Fruit fly (Drosophila melanogaster) whole organism, prepupa: ENCODE measurements around the gene Hsp27.
A peak's percentile ranks its signal among the peaks of the same experiment; 100 is the strongest.

Experiments
- Blimp-1 ChIP-seq: fragments of 200-800 bp; sonication (Bioruptor generic); optimal IDR thresholded peaks from 3 replicates; lab custom pipeline; 2017; ENCODE audit warnings: missing biosample characterization, missing genetic modification characterization, mild to moderate bottlenecking, moderate library complexity, missing genetic modification reagents
- CG10631 ChIP-seq: fragments of 200-800 bp; sonication (Bioruptor generic); optimal IDR thresholded peaks from 2 replicates; lab custom pipeline; 2016; ENCODE audit warnings: missing biosample characterization, missing genetic modification characterization
- CG11294 ChIP-seq: fragments of 200-800 bp; sonication (Bioruptor generic); IDR thresholded peaks from 2 replicates; pipeline ENCODE4 v1.3.6; 2022; ENCODE audit warnings: missing biosample characterization, missing genetic modification characterization
- CG11762 ChIP-seq: fragments of 200-800 bp; sonication (Bioruptor generic); optimal IDR thresholded peaks from 3 replicates; lab custom pipeline; 2016; ENCODE audit warnings: missing biosample characterization, missing genetic modification characterization; ENCODE audit not compliant: insufficient read depth
- CG15336 ChIP-seq: fragments of 200-800 bp; sonication (Bioruptor generic); IDR thresholded peaks from 2 replicates; pipeline ENCODE4 v1.3.6; 2022; ENCODE audit warnings: missing biosample characterization, missing genetic modification characterization
- CG1621 ChIP-seq: fragments of 200-800 bp; sonication (Bioruptor generic); optimal IDR thresholded peaks from 3 replicates; lab custom pipeline; 2018; ENCODE audit warnings: missing biosample characterization, mild to moderate bottlenecking, missing genetic modification characterization
- CG16779 ChIP-seq: fragments of 200-800 bp; sonication (Bioruptor generic); optimal IDR thresholded peaks from 3 replicates; lab custom pipeline; 2017; ENCODE audit warnings: missing biosample characterization, mild to moderate bottlenecking, missing genetic modification characterization
- CG3032 ChIP-seq: fragments of 200-800 bp; optimal IDR thresholded peaks from 2 replicates; lab custom pipeline; 2019; ENCODE audit warnings: missing biosample characterization, mild to moderate bottlenecking, missing genetic modification characterization, moderate library complexity
- CG31627 ChIP-seq: fragments of 200-800 bp; sonication (Bioruptor generic); optimal IDR thresholded peaks from 3 replicates; lab custom pipeline; 2016; ENCODE audit warnings: missing biosample characterization, missing genetic modification characterization
- CG32006 ChIP-seq: fragments of 200-800 bp; sonication (Bioruptor generic); optimal IDR thresholded peaks from 3 replicates; lab custom pipeline; 2017; ENCODE audit warnings: missing biosample characterization, mild to moderate bottlenecking, missing genetic modification characterization
- CG34406 ChIP-seq: fragments of 200-800 bp; sonication (Bioruptor generic); optimal IDR thresholded peaks from 3 replicates; lab custom pipeline; 2016; ENCODE audit warnings: missing biosample characterization, missing genetic modification characterization
- CG3919 ChIP-seq: fragments of 200-800 bp; sonication (Bioruptor generic); optimal IDR thresholded peaks from 3 replicates; lab custom pipeline; 2016; ENCODE audit warnings: missing biosample characterization, missing genetic modification characterization
- CG4318 ChIP-seq: fragments of 200-800 bp; sonication (Bioruptor generic); optimal IDR thresholded peaks from 3 replicates; lab custom pipeline; 2017; ENCODE audit warnings: missing biosample characterization, mild to moderate bottlenecking, missing genetic modification characterization
- CG6163 ChIP-seq: fragments of 200-800 bp; sonication (Bioruptor generic); IDR thresholded peaks from 3 replicates; pipeline ENCODE4 v1.3.6; 2022; ENCODE audit warnings: missing biosample characterization, missing genetic modification characterization
- CG6276 ChIP-seq: fragments of 200-800 bp; sonication (Bioruptor generic); optimal IDR thresholded peaks from 2 replicates; lab custom pipeline; 2017; ENCODE audit warnings: missing biosample characterization, mild to moderate bottlenecking, missing genetic modification characterization
- CG6792 ChIP-seq: fragments of 200-800 bp; sonication (Bioruptor generic); optimal IDR thresholded peaks from 3 replicates; lab custom pipeline; 2016; ENCODE audit warnings: missing biosample characterization, missing genetic modification characterization
- CG6854 ChIP-seq: fragments of 200-800 bp; sonication (Bioruptor generic); optimal IDR thresholded peaks from 2 replicates; lab custom pipeline; 2017; ENCODE audit warnings: missing biosample characterization, mild to moderate bottlenecking, missing genetic modification characterization
- CG7368 ChIP-seq: fragments of 200-800 bp; sonication (Bioruptor generic); optimal IDR thresholded peaks from 3 replicates; lab custom pipeline; 2016; ENCODE audit warnings: missing biosample characterization, missing genetic modification characterization
- CG8119 ChIP-seq: fragments of 200-800 bp; sonication (Bioruptor generic); IDR thresholded peaks from 3 replicates; pipeline ENCODE4 v1.3.6; 2022; ENCODE audit warnings: missing biosample characterization, missing genetic modification characterization
- CG8632 ChIP-seq: fragments of 200-800 bp; sonication (Bioruptor generic); optimal IDR thresholded peaks from 3 replicates; lab custom pipeline; 2016; ENCODE audit warnings: missing biosample characterization, missing genetic modification characterization
- CG9139 ChIP-seq: fragments of 200-800 bp; sonication (Bioruptor generic); optimal IDR thresholded peaks from 3 replicates; lab custom pipeline; 2017; ENCODE audit warnings: missing biosample characterization, mild to moderate bottlenecking, missing genetic modification characterization
- Eip75B ChIP-seq: fragments of 200-800 bp; sonication (Bioruptor generic); optimal IDR thresholded peaks from 3 replicates; lab custom pipeline; 2016; ENCODE audit warnings: missing biosample characterization, missing genetic modification characterization
- Eip78C ChIP-seq: fragments of 200-800 bp; sonication (Bioruptor generic); peaks from one replicate; lab custom pipeline; 2016; ENCODE audit warnings: missing biosample characterization, missing genetic modification characterization
- Eip93F ChIP-seq: fragments of 200-800 bp; sonication (Bioruptor generic); optimal IDR thresholded peaks from 2 replicates; lab custom pipeline; 2016; ENCODE audit warnings: missing biosample characterization, mild to moderate bottlenecking, missing genetic modification characterization
- Ets21C ChIP-seq: fragments of 200-800 bp; sonication (Bioruptor generic); optimal IDR thresholded peaks from 3 replicates; lab custom pipeline; 2016; ENCODE audit warnings: missing biosample characterization, missing genetic modification characterization
- Ets96B ChIP-seq: fragments of 200-800 bp; optimal IDR thresholded peaks from 2 replicates; lab custom pipeline; 2019; ENCODE audit warnings: missing biosample characterization, mild to moderate bottlenecking, missing genetic modification characterization, moderate library complexity
- Hr38 ChIP-seq: sonication (Bioruptor generic); optimal IDR thresholded peaks from 2 replicates; lab custom pipeline; 2016; ENCODE audit warnings: missing biosample characterization, missing genetic modification characterization
- Lpt ChIP-seq: fragments of 200-800 bp; sonication (Bioruptor generic); optimal IDR thresholded peaks from 3 replicates; lab custom pipeline; 2016; ENCODE audit warnings: missing biosample characterization, missing genetic modification characterization
- Met ChIP-seq: fragments of 200-800 bp; sonication (Bioruptor generic); optimal IDR thresholded peaks from 3 replicates; lab custom pipeline; 2016; ENCODE audit warnings: missing biosample characterization, missing genetic modification characterization
- OdsH ChIP-seq: fragments of 200-800 bp; sonication (Bioruptor generic); optimal IDR thresholded peaks from 3 replicates; lab custom pipeline; 2016; ENCODE audit warnings: missing biosample characterization, missing genetic modification characterization
- Smox ChIP-seq: fragments of 200-800 bp; sonication (Bioruptor generic); optimal IDR thresholded peaks from 3 replicates; lab custom pipeline; 2016; ENCODE audit warnings: missing biosample characterization, missing genetic modification characterization
- Sox102F ChIP-seq: fragments of 200-800 bp; sonication (Bioruptor generic); optimal IDR thresholded peaks from 2 replicates; lab custom pipeline; 2016; ENCODE audit warnings: missing biosample characterization, mild to moderate bottlenecking, missing genetic modification characterization
- Sox14 ChIP-seq: fragments of 200-800 bp; sonication (Bioruptor generic); optimal IDR thresholded peaks from 3 replicates; lab custom pipeline; 2016; ENCODE audit warnings: missing biosample characterization, missing genetic modification characterization
- Sox15 ChIP-seq: fragments of 200-800 bp; sonication (Bioruptor generic); optimal IDR thresholded peaks from 3 replicates; lab custom pipeline; 2016; ENCODE audit warnings: missing biosample characterization, missing genetic modification characterization
- achi ChIP-seq: fragments of 200-800 bp; sonication (Bioruptor generic); optimal IDR thresholded peaks from 3 replicates; lab custom pipeline; 2016; ENCODE audit warnings: missing biosample characterization, missing genetic modification characterization
- acj6 ChIP-seq: fragments of 200-800 bp; sonication (Bioruptor generic); optimal IDR thresholded peaks from 3 replicates; lab custom pipeline; 2016; ENCODE audit warnings: missing biosample characterization, missing genetic modification characterization
- dac ChIP-seq: fragments of 200-800 bp; sonication (Bioruptor generic); optimal IDR thresholded peaks from 2 replicates; lab custom pipeline; 2017; ENCODE audit warnings: missing biosample characterization, mild to moderate bottlenecking, missing genetic modification characterization
- dsx ChIP-seq: fragments of 200-800 bp; optimal IDR thresholded peaks from 3 replicates; lab custom pipeline; 2019; ENCODE audit warnings: missing biosample characterization, mild to moderate bottlenecking, missing genetic modification characterization, moderate library complexity; ENCODE audit not compliant: poor library complexity, severe bottlenecking
- eg ChIP-seq: fragments of 200-800 bp; sonication (Bioruptor generic); IDR thresholded peaks from 3 replicates; pipeline ENCODE4 v1.3.6; 2022; ENCODE audit warnings: missing biosample characterization, missing genetic modification characterization
- esn ChIP-seq: fragments of 200-800 bp; sonication (Bioruptor generic); optimal IDR thresholded peaks from 2 replicates; lab custom pipeline; 2016; ENCODE audit warnings: missing biosample characterization, mild to moderate bottlenecking, missing genetic modification characterization, moderate library complexity
- fd59A ChIP-seq: fragments of 200-800 bp; sonication (Bioruptor generic); optimal IDR thresholded peaks from 2 replicates; lab custom pipeline; 2017; ENCODE audit warnings: missing biosample characterization, mild to moderate bottlenecking, missing genetic modification characterization, missing genetic modification reagents
- fd85E ChIP-seq: fragments of 200-800 bp; sonication (Bioruptor generic); optimal IDR thresholded peaks from 3 replicates; lab custom pipeline; 2016; ENCODE audit warnings: missing biosample characterization, missing genetic modification characterization
- fkh ChIP-seq: fragments of 200-800 bp; sonication (Bioruptor generic); optimal IDR thresholded peaks from 3 replicates; lab custom pipeline; 2017; ENCODE audit warnings: missing biosample characterization, mild to moderate bottlenecking, missing genetic modification characterization, moderate library complexity
- net ChIP-seq: fragments of 200-800 bp; sonication (Bioruptor generic); optimal IDR thresholded peaks from 3 replicates; lab custom pipeline; 2016; ENCODE audit warnings: missing biosample characterization, missing genetic modification characterization
- pdm3 ChIP-seq: fragments of 200-800 bp; sonication (Bioruptor generic); optimal IDR thresholded peaks from 3 replicates; lab custom pipeline; 2016; ENCODE audit warnings: missing biosample characterization, missing genetic modification characterization
- salr ChIP-seq, 2 experiments: fragments of 200-800 bp; sonication (Bioruptor generic); optimal IDR thresholded peaks; 3 replicates each; lab custom pipeline; 2016 to 2018; ENCODE audit warnings: missing biosample characterization in 2 of 2, missing genetic modification characterization in 2 of 2, mild to moderate bottlenecking in 1 of 2
- spab ChIP-seq: fragments of 200-800 bp; sonication (Bioruptor generic); optimal IDR thresholded peaks from 2 replicates; lab custom pipeline; 2017; ENCODE audit warnings: missing biosample characterization, mild to moderate bottlenecking, missing genetic modification characterization, missing genetic modification reagents
- svp ChIP-seq: fragments of 200-800 bp; sonication (Bioruptor generic); peaks from one replicate; lab custom pipeline; 2016; ENCODE audit warnings: missing biosample characterization, missing genetic modification characterization
- topi ChIP-seq: fragments of 200-800 bp; sonication (Bioruptor generic); optimal IDR thresholded peaks from 3 replicates; lab custom pipeline; 2016; ENCODE audit warnings: missing biosample characterization, missing genetic modification characterization
- vri ChIP-seq: fragments of 200-800 bp; sonication (Bioruptor generic); optimal IDR thresholded peaks from 3 replicates; lab custom pipeline; 2016; ENCODE audit warnings: missing biosample characterization, mild to moderate bottlenecking, missing genetic modification characterization

Gene Hsp27

DNA sequence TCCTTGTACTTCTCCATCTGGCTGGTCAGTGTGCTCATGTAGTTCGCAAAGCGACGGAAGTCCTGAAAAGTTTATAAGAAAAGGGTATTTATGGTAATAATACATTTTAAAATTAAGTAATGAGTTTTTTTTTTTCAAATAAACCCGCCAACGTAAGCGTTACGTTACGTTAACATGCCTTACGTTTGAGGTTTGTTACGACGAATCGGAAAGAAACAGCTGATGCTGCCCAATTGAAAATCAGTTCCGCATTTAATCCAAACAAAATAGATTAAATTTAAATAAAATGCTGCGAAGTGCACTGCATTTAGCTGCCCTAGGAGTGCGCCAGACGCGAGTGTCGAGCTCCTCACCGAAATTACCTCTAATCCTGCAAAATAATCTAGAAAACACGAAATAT is 19.7 kb upstream of the Hsp27 start, which contains the start of gene mRRF1:
mRRF1 (plus strand) TSS at position 220 of the 400 bp plus-strand sequence.
- TF ChIP-seq achi (GFP tag; lab: Kevin White, UChicago) (peak; percentile 58), Sox15 (GFP tag; lab: Kevin White, UChicago) (no peak), Eip93F (peak; percentile 15)

DNA sequence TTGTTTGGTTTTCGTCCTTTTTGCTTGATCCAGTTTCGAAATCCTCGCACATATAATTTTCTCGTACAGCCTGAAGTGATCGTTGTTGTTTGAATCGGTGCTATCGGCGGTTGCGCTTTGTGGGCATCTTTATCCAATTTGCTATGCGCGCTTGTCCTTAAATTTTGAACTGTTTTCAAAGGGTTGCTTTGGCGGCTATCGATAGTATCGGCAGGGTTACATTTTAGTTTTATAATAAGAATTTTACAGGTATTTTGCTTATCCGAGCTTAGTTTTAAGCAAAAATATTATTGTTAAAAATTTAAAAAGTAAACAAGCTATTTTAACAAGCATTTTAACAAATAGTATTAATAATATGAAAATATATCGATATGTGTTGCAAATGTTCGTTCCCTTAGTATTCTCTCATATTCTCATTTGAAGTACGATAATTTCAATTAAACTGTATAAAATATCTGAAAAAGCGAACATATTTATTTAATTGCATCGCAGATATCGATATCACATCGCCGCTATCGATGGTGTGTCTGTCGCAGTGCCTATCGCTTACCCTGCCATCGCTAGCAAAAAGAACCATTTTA is 16.9 kb upstream of the Hsp27 start, which contains the start of the genes Klp67A and CG4452:
Klp67A (minus strand) TSS at position 197 of the 581 bp plus-strand sequence.
CG4452 (plus strand) TSS at position 528 of the 581 bp plus-strand sequence.
- TF ChIP-seq CG11294 (GFP tag; lab: Robert Waterston, UW) (no peak), CG3032 (tag; lab: Kevin White, UChicago) (peak; percentile 24), Lpt (GFP tag; lab: Kevin White, UChicago) (no peak), Eip93F (peak; percentile 30), pdm3 (GFP tag; lab: Kevin White, UChicago) (no peak), CG9139 (no peak), Ets96B (no peak), Met (GFP tag; lab: Kevin White, UChicago) (no peak), CG3919 (GFP tag; lab: Kevin White, UChicago) (no peak), CG11762 (GFP tag; lab: Kevin White, UChicago) (no peak), Sox14 (no peak), spab (no peak), CG6163 (peak; percentile 69), Hr38 (GFP tag; lab: Kevin White, UChicago) (no peak), CG34406 (no peak), salr (GFP tag; optimal IDR thresholded peaks at IDR 0.05; lab: Kevin White, UChicago) (no peak), CG10631 (no peak), CG16779 (tag; lab: Kevin White, UChicago) (no peak), acj6 (GFP tag; lab: Kevin White, UChicago) (no peak), CG6792 (GFP tag; lab: Kevin White, UChicago) (no peak), eg (GFP tag; lab: Robert Waterston, UW) (0 out of 3 replicates have a peak, but pooled peaks have one; percentile 16), Sox102F (GFP tag; lab: Kevin White, UChicago) (no peak), dsx (GFP tag; lab: Kevin White, UChicago) (no peak), CG7368 (no peak), dac (GFP tag; lab: Kevin White, UChicago) (no peak), fkh (GFP tag; lab: Kevin White, UChicago) (peak; percentile 11), achi (GFP tag; lab: Kevin White, UChicago) (peak; percentile 2), vri (GFP tag; lab: Kevin White, UChicago) (no peak), topi (GFP tag; lab: Kevin White, UChicago) (no peak), net (GFP tag; lab: Kevin White, UChicago) (no peak), CG6276 (GFP tag; lab: Kevin White, UChicago) (no peak), Eip78C (GFP tag; lab: Kevin White, UChicago) (peak; percentile 77), Sox15 (GFP tag; lab: Kevin White, UChicago) (no peak), Smox (GFP tag; lab: Kevin White, UChicago) (no peak), OdsH (GFP tag; lab: Kevin White, UChicago) (no peak), CG31627 (peak; percentile 26), CG4318 (GFP tag; lab: Kevin White, UChicago) (no peak), CG8119 (no peak), CG8632 (no peak), svp (GFP tag; lab: Kevin White, UChicago) (peak; percentile 64), Ets21C (GFP tag; lab: Kevin White, UChicago) (no peak), CG32006 (GFP tag; lab: Kevin White, UChicago) (no peak), Eip75B (no peak), esn (GFP tag; lab: Kevin White, UChicago) (peak; percentile 62), CG6854 (no peak), fd59A (no peak), CG15336 (GFP tag; lab: Robert Waterston, UW) (no peak), CG1621 (no peak), Blimp-1 (GFP tag; lab: Kevin White, UChicago) (no peak), fd85E (GFP tag; lab: Kevin White, UChicago) (no peak)
